Worm (Caenorhabditis elegans) whole organism, L4/young adult: ENCODE results near the gene Y39A3A.2.

Experiments
- W03F9.2 ChIP-seq: fragments of 150-350 bp; optimal IDR thresholded peaks from 2 replicates; lab custom pipeline; 2014; ENCODE audit warnings: missing biosample characterization, missing genetic modification characterization
- him-1 ChIP-seq: sonication (generic microtip); optimal IDR thresholded peaks from 2 replicates; lab custom pipeline; 2016; ENCODE audit warnings: missing genotype, missing genetic modification reagents, missing genetic modification characterization, missing compliant biosample characterization

- TF ChIP-seq him-1 (tag; lab: Kevin White, UChicago) (no peak), W03F9.2 (tag; lab: Kevin White, UChicago) (no peak)
These were observed 43.8 kb upstream of the Y39A3A.2 start for ce11 chrIII:2101310-2101709.
